Worm (Caenorhabditis elegans): ENCODE results near the gene F59B10.4.

Gene F59B10.4

ce11 chrII:10550173-10550572 is 31.3 kb upstream of the F59B10.4 start:
- TF ChIP-seq ztf-28 (GFP tag; IDR thresholded peaks at IDR 0.05), result no peak
- TF ChIP-seq egl-44 (GFP tag; IDR thresholded peaks at IDR 0.05), result no peak; the same call in 1 of the 2 replicates
- peak; percentile 82 for TF ChIP-seq ama-1 (optimal IDR thresholded peaks at IDR 0.05)
- no peak for TF ChIP-seq ama-1 (GFP tag; optimal IDR thresholded peaks at IDR 0.05)
- TF ChIP-seq nhr-80 (tag; optimal IDR thresholded peaks at IDR 0.05), result no peak
- peak; percentile 17; the same call in 1 of the 2 replicates for TF ChIP-seq zfh-2 (GFP tag; conservative IDR thresholded peaks at IDR 0.05)
- TF ChIP-seq rcor-1 (GFP tag; IDR thresholded peaks at IDR 0.05), result no peak
- no peak for TF ChIP-seq hlh-12 (tag; optimal IDR thresholded peaks at IDR 0.05)
- TF ChIP-seq C06A6.2 (GFP tag; conservative IDR thresholded peaks at IDR 0.05), result no peak
- TF ChIP-seq lin-40 (tag; optimal IDR thresholded peaks at IDR 0.05), result no peak
- no peak for TF ChIP-seq ekl-4 (GFP tag; IDR thresholded peaks at IDR 0.05)
- no peak for TF ChIP-seq cebp-1 (GFP tag; IDR thresholded peaks at IDR 0.05)
- TF ChIP-seq cebp-1 (tag; optimal IDR thresholded peaks at IDR 0.05), result peak; percentile 9
- no peak for TF ChIP-seq B0336.3 (GFP tag; IDR thresholded peaks at IDR 0.05)

DNA sequence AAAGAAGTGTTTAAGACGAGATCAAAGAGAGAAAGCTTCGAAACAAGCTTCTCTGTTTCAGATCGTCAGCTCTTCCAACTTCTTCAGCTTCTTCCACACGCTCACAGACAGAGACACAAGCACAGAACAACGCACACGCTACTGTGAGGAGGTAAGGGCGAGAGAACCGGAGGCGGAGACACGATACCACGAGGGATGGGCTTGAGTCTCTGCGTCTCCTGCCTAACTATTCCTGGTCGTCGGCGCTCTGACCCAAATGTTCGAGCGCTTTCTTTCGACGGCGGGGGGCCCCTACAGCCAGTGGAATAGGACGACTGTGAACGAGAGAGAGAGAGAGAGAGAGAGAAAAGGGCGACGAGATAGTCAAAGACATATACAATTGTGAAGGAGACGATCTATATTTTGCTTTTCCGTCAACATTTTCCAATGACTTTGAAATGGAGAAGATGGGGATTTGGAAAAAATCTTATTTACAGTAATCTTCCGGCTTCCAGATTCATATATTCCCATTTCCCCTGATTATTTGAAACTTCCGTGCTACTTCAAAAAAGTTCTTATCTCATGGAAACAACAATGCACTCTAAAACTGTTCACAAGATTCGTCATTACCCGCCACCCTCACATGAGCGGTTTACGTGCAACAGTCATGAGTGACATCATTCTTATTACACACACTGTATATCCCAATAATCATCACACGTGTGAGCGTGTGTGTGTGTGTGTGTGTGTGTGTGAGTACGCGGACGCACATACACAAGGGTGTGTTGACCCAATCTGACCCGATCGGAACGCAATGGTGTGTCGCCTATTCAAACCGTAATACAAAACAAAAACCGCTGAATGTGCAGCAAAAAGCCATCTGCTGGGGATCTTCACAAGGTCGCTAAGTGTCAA is 30.1 kb upstream of the F59B10.4 start:
- TF ChIP-seq lin-26 (GFP tag; IDR thresholded peaks at IDR 0.05) (peak; percentile 74), snpc-4 (GFP tag; optimal IDR thresholded peaks at IDR 0.05) (no peak), snpc-4 (tag; optimal IDR thresholded peaks at IDR 0.05) (peak; percentile 19 to 43 (median 23)), rcor-1 (GFP tag; IDR thresholded peaks at IDR 0.05) (peak; percentile 65; the same call in 1 of the 2 replicates), ztf-6 (GFP tag; IDR thresholded peaks at IDR 0.05) (peak; percentile 69; the same call in 1 of the 2 replicates), let-526 (GFP tag; IDR thresholded peaks at IDR 0.05) (peak; percentile 88), mcd-1 (GFP tag; IDR thresholded peaks at IDR 0.05) (peak; percentile 72), Y53G8AR.9 (GFP tag; conservative IDR thresholded peaks at IDR 0.05) (peak; percentile 71; the same call in 1 of the 2 replicates), hmg-1.2 (GFP tag; IDR thresholded peaks at IDR 0.05) (peak; percentile 65), Y67H2A.10 (GFP tag; conservative IDR thresholded peaks at IDR 0.05) (peak; percentile 58; the same call in 1 of the 2 replicates), pbrm-1 (GFP tag; IDR thresholded peaks at IDR 0.05) (peak; percentile 59), ztf-3 (GFP tag; optimal IDR thresholded peaks at IDR 0.05) (peak; percentile 32), attf-5 (GFP tag; optimal IDR thresholded peaks at IDR 0.05) (peak; percentile 63), zfh-2 (GFP tag; conservative IDR thresholded peaks at IDR 0.05) (peak; percentile 98), K11D2.4 (GFP tag; IDR thresholded peaks at IDR 0.05) (peak; percentile 87), cebp-1 (GFP tag; IDR thresholded peaks at IDR 0.05) (peak; percentile 38), cebp-1 (tag; optimal IDR thresholded peaks at IDR 0.05) (peak; percentile 83), F57C9.4 (tag; optimal IDR thresholded peaks at IDR 0.05) (no peak), zim-3 (tag; optimal IDR thresholded peaks at IDR 0.05) (peak; percentile 53), F22D6.2 (tag; optimal IDR thresholded peaks at IDR 0.05) (no peak), madf-10 (tag; optimal IDR thresholded peaks at IDR 0.05) (peak; percentile 67), lir-1 (GFP tag; conservative IDR thresholded peaks at IDR 0.05) (peak; percentile 60), nhr-80 (tag; optimal IDR thresholded peaks at IDR 0.05) (peak; percentile 33), ama-1 (optimal IDR thresholded peaks at IDR 0.05) (peak; percentile 91), ama-1 (GFP tag; optimal IDR thresholded peaks at IDR 0.05) (no peak), sptf-2 (GFP tag; optimal IDR thresholded peaks at IDR 0.05) (no peak), lin-40 (tag; optimal IDR thresholded peaks at IDR 0.05) (peak; percentile 72), hlh-26 (GFP tag; conservative IDR thresholded peaks at IDR 0.05) (no peak), lin-54 (GFP tag; optimal IDR thresholded peaks at IDR 0.05) (peak; percentile 65), aptf-2 (GFP tag; conservative IDR thresholded peaks at IDR 0.05) (no peak), dox-1 (GFP tag; IDR thresholded peaks at IDR 0.05) (peak; percentile 67), nfyb-1 (GFP tag; IDR thresholded peaks at IDR 0.05) (peak; percentile 55; the same call in 1 of the 2 replicates), F33H1.4 (GFP tag; IDR thresholded peaks at IDR 0.05) (0 out of 2 replicates have a peak, but pooled peaks have one; percentile 24), hmg-20 (GFP tag; IDR thresholded peaks at IDR 0.05) (no peak), rpc-1 (optimal IDR thresholded peaks at IDR 0.05) (peak; percentile 2), rpc-1 (tag; optimal IDR thresholded peaks at IDR 0.05) (no peak), chd-7 (tag; optimal IDR thresholded peaks at IDR 0.05) (peak; percentile 67), ZK185.1 (tag; optimal IDR thresholded peaks at IDR 0.05; ENCODE audit: poor library complexity, severe bottlenecking) (peak; percentile 77), nhr-90 (tag; optimal IDR thresholded peaks at IDR 0.05) (peak; percentile 9)
